Fruit fly (Drosophila melanogaster): ENCODE data around the gene CG43098.
A peak's percentile ranks its signal among the peaks of the same experiment; 100 is the strongest.

The CG43098 gene

DNA sequence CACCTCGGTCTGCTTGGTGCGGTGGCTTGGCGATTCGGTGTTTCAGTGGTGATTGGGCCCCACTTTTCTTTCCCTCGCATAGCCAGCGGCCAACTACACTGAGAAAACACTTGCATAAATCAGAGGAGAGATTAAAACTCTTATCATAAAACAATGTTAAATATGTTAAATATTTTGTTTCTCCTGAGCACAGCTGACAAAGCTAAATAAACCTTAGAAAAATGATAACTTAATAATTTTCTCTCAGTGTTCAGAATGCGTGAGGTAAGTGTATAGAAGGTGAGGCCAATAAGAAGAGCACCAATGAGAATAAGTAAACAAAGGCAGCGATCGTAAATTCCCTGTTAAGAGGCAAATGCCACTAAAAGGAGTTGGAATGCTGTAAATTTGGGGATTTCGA lies 41.6 kb upstream of the CG43098 start (continued):
- TF ChIP-seq pb (GFP tag; optimal IDR thresholded peaks at IDR 0.05) (no peak), CG12744 (GFP tag; optimal IDR thresholded peaks at IDR 0.05) (peak; percentile 70), lbe (GFP tag; optimal IDR thresholded peaks at IDR 0.05) (peak; percentile 80), jigr1 (GFP tag; IDR thresholded peaks at IDR 0.05) (no peak), CG12942 (GFP tag; optimal IDR thresholded peaks at IDR 0.05) (peak; percentile 64), Ptx1 (GFP tag; IDR thresholded peaks at IDR 0.05) (peak; percentile 76), CG6813 (GFP tag; optimal IDR thresholded peaks at IDR 0.05) (peak; percentile 65), esg (GFP tag; conservative IDR thresholded peaks at IDR 0.05) (peak; percentile 60), Drgx (GFP tag; IDR thresholded peaks at IDR 0.05) (peak; percentile 59), CG17359 (tag; optimal IDR thresholded peaks at IDR 0.05) (peak; percentile 70), zen2 (GFP tag; IDR thresholded peaks at IDR 0.05; ENCODE audit: partially characterized antibody) (no peak), Blimp-1 (GFP tag; optimal IDR thresholded peaks at IDR 0.05) (peak; percentile 87), hth (optimal IDR thresholded peaks at IDR 0.05) (no peak), YL-1 (GFP tag; optimal IDR thresholded peaks at IDR 0.05) (no peak), NC2α (GFP tag; optimal IDR thresholded peaks at IDR 0.05) (peak; percentile 36), CG12236 (GFP tag; optimal IDR thresholded peaks at IDR 0.05) (peak; percentile 80), CG17829 (tag; optimal IDR thresholded peaks at IDR 0.05) (peak; percentile 92), ham (GFP tag; IDR thresholded peaks at IDR 0.05) (no peak), Eip74EF (GFP tag; optimal IDR thresholded peaks at IDR 0.05) (peak in 1 of 2 experiments; percentile 48), HLHmδ (GFP tag; optimal IDR thresholded peaks at IDR 0.05) (no peak), bcd (GFP tag; optimal IDR thresholded peaks at IDR 0.05) (peak; percentile 75), wor (GFP tag; IDR thresholded peaks at IDR 0.05) (peak; percentile 52), fd3F (GFP tag; optimal IDR thresholded peaks at IDR 0.05) (no peak), C15 (GFP tag; IDR thresholded peaks at IDR 0.05) (no peak), inv (GFP tag; IDR thresholded peaks at IDR 0.05; ENCODE audit: partially characterized antibody) (no peak), CG6689 (GFP tag; IDR thresholded peaks at IDR 0.05) (peak; percentile 79), pan (optimal IDR thresholded peaks at IDR 0.05) (no peak), pan (GFP tag; optimal IDR thresholded peaks at IDR 0.05 in 1 of 2, IDR thresholded peaks at IDR 0.05 in 1 of 2) (peak in 1 of 2 experiments; percentile 65), CG18619 (GFP tag; optimal IDR thresholded peaks at IDR 0.05) (peak; percentile 59), dmrt99B (tag; optimal IDR thresholded peaks at IDR 0.05) (peak; percentile 75), Meics (GFP tag; optimal IDR thresholded peaks at IDR 0.05) (peak; percentile 3), amos (GFP tag; IDR thresholded peaks at IDR 0.05; ENCODE audit: partially characterized antibody) (no peak), so (GFP tag; IDR thresholded peaks at IDR 0.05) (peak; percentile 73; the same call in 1 of the 3 replicates), CG15601 (tag; optimal IDR thresholded peaks at IDR 0.05) (peak; percentile 86), p53 (GFP tag; optimal IDR thresholded peaks at IDR 0.05) (peak; percentile 6), slou (GFP tag; optimal IDR thresholded peaks at IDR 0.05) (peak; percentile 8), pros (GFP tag; optimal IDR thresholded peaks at IDR 0.05) (no peak), CG33213 (GFP tag; optimal IDR thresholded peaks at IDR 0.05) (peak; percentile 65), Dek (tag; optimal IDR thresholded peaks at IDR 0.05) (no peak), CG11085 (GFP tag; IDR thresholded peaks at IDR 0.05) (peak; percentile 48; the same call in 1 of the 2 replicates), Lhr (GFP tag; optimal IDR thresholded peaks at IDR 0.05) (peak; percentile 62), gt (GFP tag; IDR thresholded peaks at IDR 0.05) (peak; percentile 57; the same call in 1 of the 2 replicates), CG10543 (GFP tag; optimal IDR thresholded peaks at IDR 0.05) (no peak), CG5180 (GFP tag; optimal IDR thresholded peaks at IDR 0.05) (no peak), CG1647 (GFP tag; optimal IDR thresholded peaks at IDR 0.05) (peak; percentile 64), hb (GFP tag; IDR thresholded peaks at IDR 0.05; ENCODE audit: partially characterized antibody) (no peak), Opbp (GFP tag; IDR thresholded peaks at IDR 0.05; ENCODE audit: partially characterized antibody) (no peak), rib (GFP tag; IDR thresholded peaks at IDR 0.05) (no peak), CG7963 (GFP tag; IDR thresholded peaks at IDR 0.05; ENCODE audit: partially characterized antibody) (no peak), Bteb2 (GFP tag; optimal IDR thresholded peaks at IDR 0.05) (peak; percentile 44)

All from whole organism, embryonic.